Worm (Caenorhabditis elegans) whole organism, L2 larva: Measurements from ENCODE around the gene his-72.

ENCODE experiments used
- F13H6.1 ChIP-seq: sonication (generic microtip); optimal IDR thresholded peaks from 2 replicates; lab custom pipeline; 2016; ENCODE audit warnings: missing genetic modification characterization, missing compliant biosample characterization
- ZK546.5 ChIP-seq: sonication (generic microtip); optimal IDR thresholded peaks from 2 replicates; lab custom pipeline; 2017; ENCODE audit warnings: missing biosample characterization, missing genetic modification characterization
- aly-2 ChIP-seq: fragments of 150-350 bp; optimal IDR thresholded peaks from 2 replicates; lab custom pipeline; 2014; ENCODE audit warnings: missing biosample characterization, missing genetic modification characterization
- ceh-82 ChIP-seq: fragments of 150-350 bp; optimal IDR thresholded peaks from 2 replicates; lab custom pipeline; 2014; ENCODE audit warnings: missing biosample characterization, missing genetic modification characterization
- egl-27 ChIP-seq: sonication (generic microtip); optimal IDR thresholded peaks from 3 replicates; lab custom pipeline; 2017; ENCODE audit warnings: missing biosample characterization, missing genetic modification reagents, missing genetic modification characterization
- elt-1 ChIP-seq: fragments of 150-350 bp; optimal IDR thresholded peaks from 2 replicates; lab custom pipeline; 2014; ENCODE audit warnings: missing biosample characterization, missing genetic modification characterization
- fos-1 ChIP-seq: fragments of 150-350 bp; optimal IDR thresholded peaks from 2 replicates; lab custom pipeline; 2014; ENCODE audit warnings: missing biosample characterization, missing genetic modification characterization
- lsy-2 ChIP-seq, 2 experiments: fragments of 150-350 bp in 1 of 2; sonication (generic microtip) in 1 of 2; optimal IDR thresholded peaks; 2 replicates each; lab custom pipeline; 2014 to 2017; ENCODE audit warnings: missing biosample characterization in 2 of 2, missing genetic modification characterization in 2 of 2
- nhr-237 ChIP-seq: fragments of 150-350 bp; optimal IDR thresholded peaks from 2 replicates; lab custom pipeline; 2014; ENCODE audit warnings: missing biosample characterization, missing genetic modification characterization
- snpc-4 ChIP-seq: fragments of 150-350 bp; optimal IDR thresholded peaks from 2 replicates; lab custom pipeline; 2014; ENCODE audit warnings: missing biosample characterization, missing genetic modification characterization
- unc-62 ChIP-seq: fragments of 150-350 bp; optimal IDR thresholded peaks from 2 replicates; lab custom pipeline; 2014; ENCODE audit warnings: missing biosample characterization, missing genetic modification reagents, missing genetic modification characterization
- ztf-4 ChIP-seq: fragments of 150-350 bp; optimal IDR thresholded peaks from 2 replicates; lab custom pipeline; 2014; ENCODE audit warnings: missing biosample characterization, missing genetic modification characterization

- TF ChIP-seq elt-1 (tag; lab: Kevin White, UChicago) (no peak), egl-27 (tag; lab: Kevin White, UChicago) (no peak), ztf-4 (tag; lab: Kevin White, UChicago) (no peak), snpc-4 (tag; lab: Kevin White, UChicago) (no peak), fos-1 (tag; lab: Kevin White, UChicago) (no peak), aly-2 (tag; lab: Kevin White, UChicago) (no peak), F13H6.1 (tag; lab: Kevin White, UChicago) (no peak), unc-62 (no peak), lsy-2 (tag; optimal IDR thresholded peaks at IDR 0.05; lab: Kevin White, UChicago) (peak in 1 of 2 experiments; percentile 63), nhr-237 (tag; lab: Kevin White, UChicago) (no peak), ZK546.5 (tag; lab: Kevin White, UChicago) (no peak), ceh-82 (tag; lab: Kevin White, UChicago) (no peak)
These were observed 8.4 kb upstream of the his-72 start, which contains the start of gene pph-4.2 for ce11 chrIII:12377198-12377662.
